Worm (Caenorhabditis elegans): ENCODE measurements around the gene Y39G8B.5.
"Not testable (repeated sequence)": the region's sequence is repeated elsewhere in the genome, so short reads cannot be mapped to it uniquely, and the experiment has no call there.

Y39G8B.5 gene

ce11 chrII:14010656-14011376 is 19.2 kb upstream of the Y39G8B.5 start, which contains the start of gene F01D5.8:
F01D5.8 (plus strand) TSS chrII:14010706.
- TF ChIP-seq F13C5.2 (tag; optimal IDR thresholded peaks at IDR 0.05) (no peak), ama-1 (optimal IDR thresholded peaks at IDR 0.05) (no peak), ets-7 (tag; optimal IDR thresholded peaks at IDR 0.05) (no peak), hmg-4 (GFP tag; optimal IDR thresholded peaks at IDR 0.05) (no peak), aly-1 (tag; optimal IDR thresholded peaks at IDR 0.05) (no peak)

DNA sequence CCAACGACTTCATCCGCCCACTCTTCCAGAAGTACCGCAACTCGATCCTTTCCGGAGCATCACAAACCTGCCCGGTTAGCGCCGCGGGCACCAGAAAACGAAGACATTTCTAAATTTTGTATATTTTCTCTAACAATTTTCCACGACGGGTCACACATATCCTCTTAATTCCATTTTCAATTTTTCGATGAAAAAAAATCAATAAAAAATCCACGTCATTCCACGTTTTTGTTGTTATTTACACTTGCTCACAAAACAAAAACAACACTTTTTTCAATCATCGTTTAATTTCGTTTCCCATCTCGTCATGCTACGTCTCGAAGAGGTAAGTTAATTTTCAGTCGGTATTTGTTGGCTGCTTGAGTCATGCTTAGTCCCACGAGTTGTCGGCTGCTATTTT is 16.7 kb upstream of the Y39G8B.5 start, which contains the start of gene F01D5.7:
TSS of gene F01D5.7 (plus strand) at position 301 of the 400 bp plus-strand sequence.
- TF ChIP-seq sea-1 (GFP tag; conservative IDR thresholded peaks at IDR 0.05): no peak
- TF ChIP-seq F13C5.2 (tag; optimal IDR thresholded peaks at IDR 0.05): no peak
- TF ChIP-seq hmbx-1 (tag; optimal IDR thresholded peaks at IDR 0.05): no peak
- no peak for TF ChIP-seq ceh-13 (GFP tag; optimal IDR thresholded peaks at IDR 0.05)
- no peak for TF ChIP-seq B0310.2 (tag; optimal IDR thresholded peaks at IDR 0.05)
- TF ChIP-seq flt-1 (GFP tag; IDR thresholded peaks at IDR 0.05): no peak
- no peak for TF ChIP-seq tra-4 (tag; optimal IDR thresholded peaks at IDR 0.05)

ce11 chrII:14006210-14006609 is 14.6 kb upstream of the Y39G8B.5 start, which contains the start of gene F01D5.6:
F01D5.6 (plus strand) TSS chrII:14006510.
- TF ChIP-seq scrt-1 (GFP tag; IDR thresholded peaks at IDR 0.05) (no peak), hnd-1 (tag; optimal IDR thresholded peaks at IDR 0.05) (no peak), ceh-13 (GFP tag; optimal IDR thresholded peaks at IDR 0.05) (no peak), B0310.2 (tag; optimal IDR thresholded peaks at IDR 0.05) (no peak), hmbx-1 (tag; optimal IDR thresholded peaks at IDR 0.05) (no peak), ceh-36 (tag; optimal IDR thresholded peaks at IDR 0.05) (no peak), F13C5.2 (tag; optimal IDR thresholded peaks at IDR 0.05) (no peak), tbx-11 (GFP tag; IDR thresholded peaks at IDR 0.05) (no peak), tra-4 (tag; optimal IDR thresholded peaks at IDR 0.05) (no peak)

DNA sequence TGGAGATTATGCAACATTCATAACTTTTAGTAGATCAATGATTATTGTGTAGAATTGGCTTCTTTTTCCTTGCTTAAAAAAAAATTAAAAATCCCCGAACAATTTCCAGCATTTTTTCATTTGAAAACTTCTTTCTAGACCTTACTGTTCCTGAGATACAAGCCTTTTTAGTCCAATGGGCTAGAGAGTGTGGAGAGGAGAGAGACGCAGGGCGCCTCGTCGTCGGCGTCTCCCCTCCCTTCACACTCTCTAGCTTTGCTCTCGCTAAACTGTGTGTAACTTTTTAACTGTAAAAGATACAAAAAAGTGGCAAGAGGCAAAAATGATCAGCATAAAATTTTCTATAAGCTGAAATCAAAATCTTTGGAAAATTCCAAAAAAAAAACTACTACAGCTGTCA is 13.5 kb upstream of the Y39G8B.5 start:
- TF ChIP-seq aly-1 (tag; optimal IDR thresholded peaks at IDR 0.05) (no peak), tbx-37 (GFP tag; conservative IDR thresholded peaks at IDR 0.05) (no peak)

DNA sequence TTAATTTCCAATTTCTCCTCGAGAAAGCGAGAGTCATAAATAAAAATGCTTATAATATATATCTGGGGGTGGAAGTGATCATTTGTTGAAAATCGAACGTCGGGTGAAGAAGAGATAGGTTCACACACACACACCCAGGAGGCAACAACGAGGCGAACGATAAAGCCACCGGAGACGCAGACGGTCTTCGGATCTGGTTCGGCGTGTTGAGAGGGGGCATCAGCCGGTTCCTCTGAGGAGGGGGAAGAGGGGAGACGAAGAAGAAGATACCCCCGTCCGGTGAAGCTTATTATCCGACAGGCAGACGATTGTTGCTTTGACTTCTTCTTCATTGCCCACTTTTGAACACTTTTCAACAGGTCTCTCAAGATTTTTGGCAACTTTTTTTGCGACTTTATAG is 13.1 kb upstream of the Y39G8B.5 start:
- TF ChIP-seq hmbx-1 (tag; optimal IDR thresholded peaks at IDR 0.05) (no peak), sea-1 (GFP tag; conservative IDR thresholded peaks at IDR 0.05) (no peak)

- TF ChIP-seq hnd-1 (tag; optimal IDR thresholded peaks at IDR 0.05) (no peak), ets-7 (tag; optimal IDR thresholded peaks at IDR 0.05) (no peak), tbx-37 (GFP tag; conservative IDR thresholded peaks at IDR 0.05) (no peak), scrt-1 (GFP tag; IDR thresholded peaks at IDR 0.05) (no peak), flt-1 (GFP tag; IDR thresholded peaks at IDR 0.05) (no peak), hmg-4 (GFP tag; optimal IDR thresholded peaks at IDR 0.05) (no peak), ceh-13 (GFP tag; optimal IDR thresholded peaks at IDR 0.05) (no peak), tbx-11 (GFP tag; IDR thresholded peaks at IDR 0.05) (no peak), pes-1 (GFP tag; IDR thresholded peaks at IDR 0.05) (no peak), ceh-36 (tag; optimal IDR thresholded peaks at IDR 0.05) (no peak), B0310.2 (tag; optimal IDR thresholded peaks at IDR 0.05) (no peak), sea-1 (GFP tag; conservative IDR thresholded peaks at IDR 0.05) (no peak)
These were observed 12.3 kb upstream of the Y39G8B.5 start for ce11 chrII:14003821-14004430.

DNA sequence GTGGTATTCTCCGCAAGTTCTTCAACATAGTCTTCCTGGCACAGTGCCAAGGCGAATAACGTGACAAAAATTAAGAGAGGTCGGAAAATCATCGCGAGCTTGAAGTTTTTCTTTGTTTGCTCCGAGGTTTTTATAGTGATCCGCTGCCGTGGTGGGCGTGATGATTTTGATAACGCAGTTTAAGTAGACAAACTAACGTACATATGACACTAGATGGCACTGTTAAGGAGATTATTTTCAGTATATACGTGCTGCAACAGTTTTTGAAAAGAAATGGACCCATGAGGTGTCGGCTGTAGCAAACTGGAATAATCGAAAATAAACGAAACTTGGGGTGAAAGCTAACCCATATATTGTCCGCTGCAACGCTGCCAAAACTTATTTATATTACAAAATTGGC is 10.6 kb upstream of the Y39G8B.5 start, which contains the start of gene F01D5.5:
TSS of gene F01D5.5 (minus strand) at position 101 of the 400 bp plus-strand sequence.
- TF ChIP-seq hmg-4 (GFP tag; optimal IDR thresholded peaks at IDR 0.05) (no peak), aly-1 (tag; optimal IDR thresholded peaks at IDR 0.05) (no peak), flt-1 (GFP tag; IDR thresholded peaks at IDR 0.05) (no peak), ceh-13 (GFP tag; optimal IDR thresholded peaks at IDR 0.05) (no peak), ets-7 (tag; optimal IDR thresholded peaks at IDR 0.05) (no peak)

- not testable (repeated sequence) for TF ChIP-seq ama-1 (optimal IDR thresholded peaks at IDR 0.05); B0310.2 (tag; optimal IDR thresholded peaks at IDR 0.05); hmg-4 (GFP tag; optimal IDR thresholded peaks at IDR 0.05)
These were observed 8.4 kb upstream of the Y39G8B.5 start, which contains the start of gene F01D5.3 for ce11 chrII:14000044-14000443. F01D5.3 (minus strand) TSS chrII:14000144.

- TF ChIP-seq ceh-13 (GFP tag; optimal IDR thresholded peaks at IDR 0.05) (no peak), hnd-1 (tag; optimal IDR thresholded peaks at IDR 0.05) (no peak), pes-1 (GFP tag; IDR thresholded peaks at IDR 0.05) (no peak), B0310.2 (tag; optimal IDR thresholded peaks at IDR 0.05) (no peak), tbx-11 (GFP tag; IDR thresholded peaks at IDR 0.05) (no peak), ama-1 (optimal IDR thresholded peaks at IDR 0.05) (no peak), scrt-1 (GFP tag; IDR thresholded peaks at IDR 0.05) (no peak), ceh-36 (tag; optimal IDR thresholded peaks at IDR 0.05) (no peak), F13C5.2 (tag; optimal IDR thresholded peaks at IDR 0.05) (no peak), ets-7 (tag; optimal IDR thresholded peaks at IDR 0.05) (no peak)
These were observed 7.3 kb upstream of the Y39G8B.5 start, which contains the start of gene F01D5.2 for ce11 chrII:13998964-13999363. F01D5.2 (minus strand) TSS chrII:13999064.

Data from whole organism, early embryonic.